Worm (Caenorhabditis elegans) whole organism, early embryonic: ENCODE data around the gene F35B3.4.

ENCODE experiments used
- aly-1 ChIP-seq: sonication (generic microtip); optimal IDR thresholded peaks from 2 replicates; lab custom pipeline; 2016; ENCODE audit warnings: missing genetic modification characterization, missing compliant biosample characterization
- ama-1 ChIP-seq: fragments of 150-350 bp; optimal IDR thresholded peaks from 2 replicates; lab custom pipeline; 2014
- ceh-36 ChIP-seq: sonication (generic microtip); optimal IDR thresholded peaks from 2 replicates; lab custom pipeline; 2016; ENCODE audit warnings: missing genetic modification characterization, inconsistent platforms, missing compliant biosample characterization
- ets-7 ChIP-seq: sonication (generic microtip); optimal IDR thresholded peaks from 2 replicates; lab custom pipeline; 2016; ENCODE audit warnings: missing genotype, missing genetic modification characterization, missing compliant biosample characterization
- flt-1 ChIP-seq: fragments of 200-800 bp; sonication (Bioruptor generic); IDR thresholded peaks from 2 replicates; pipeline ENCODE4 v1.3.6; 2022; ENCODE audit warnings: missing genetic modification characterization, missing compliant biosample characterization
- hmbx-1 ChIP-seq: sonication (generic microtip); optimal IDR thresholded peaks from 2 replicates; lab custom pipeline; 2016; ENCODE audit warnings: mild to moderate bottlenecking, missing genetic modification characterization, missing compliant biosample characterization
- hmg-4 ChIP-seq: fragments of 200-800 bp; sonication (Bioruptor generic); optimal IDR thresholded peaks from 2 replicates; lab custom pipeline; 2018; ENCODE audit warnings: mild to moderate bottlenecking, missing genetic modification characterization, missing compliant biosample characterization
- pes-1 ChIP-seq: fragments of 200-800 bp; sonication (Bioruptor generic); IDR thresholded peaks from 2 replicates; pipeline ENCODE4 v1.3.6; 2022; ENCODE audit warnings: missing genetic modification reagents, missing genetic modification characterization, missing compliant biosample characterization

- TF ChIP-seq ama-1 (no peak), ceh-36 (tag; lab: Kevin White, UChicago) (no peak), pes-1 (GFP tag; lab: Robert Waterston, UW) (no peak), flt-1 (GFP tag; lab: Robert Waterston, UW) (no peak), hmg-4 (GFP tag; lab: Kevin White, UChicago) (no peak), ets-7 (tag; lab: Kevin White, UChicago) (no peak), hmbx-1 (tag; lab: Kevin White, UChicago) (no peak), aly-1 (tag; lab: Kevin White, UChicago) (no peak)
Observed at ce11 chrX:17064820-17065219, 44.1 kb upstream of the F35B3.4 start.
